Worm (Caenorhabditis elegans): ENCODE measurements around the gene cdh-12.
A peak's percentile ranks its signal among the peaks of the same experiment; 100 is the strongest.

The cdh-12 gene

ce11 chrIII:1214680-1215079, 62.8 kb downstream of the cdh-12 start, which contains the start of gene Y119D3B.21 (continued):
- TF ChIP-seq Y67H2A.10 (GFP tag; conservative IDR thresholded peaks at IDR 0.05) (no peak), hmg-1.2 (GFP tag; IDR thresholded peaks at IDR 0.05) (no peak), ztf-6 (GFP tag; IDR thresholded peaks at IDR 0.05) (no peak), nhr-27 (tag; optimal IDR thresholded peaks at IDR 0.05) (no peak), ZK185.1 (tag; optimal IDR thresholded peaks at IDR 0.05; ENCODE audit: poor library complexity, severe bottlenecking) (no peak), Y53F4B.3 (GFP tag; IDR thresholded peaks at IDR 0.05) (no peak), bed-2 (GFP tag; IDR thresholded peaks at IDR 0.05) (no peak), Y95B8A.8 (GFP tag; IDR thresholded peaks at IDR 0.05) (no peak), F33H1.4 (GFP tag; IDR thresholded peaks at IDR 0.05) (no peak), lir-1 (GFP tag; conservative IDR thresholded peaks at IDR 0.05) (no peak), pha-4 (tag; optimal IDR thresholded peaks at IDR 0.05) (no peak), attf-3 (GFP tag; conservative IDR thresholded peaks at IDR 0.05) (no peak), zim-3 (tag; optimal IDR thresholded peaks at IDR 0.05) (no peak), ztf-25 (GFP tag; IDR thresholded peaks at IDR 0.05) (no peak), F52B5.7 (tag; optimal IDR thresholded peaks at IDR 0.05) (no peak), mcd-1 (GFP tag; IDR thresholded peaks at IDR 0.05) (peak; percentile 38; the same call in 1 of the 2 replicates), snpc-1.1 (tag; optimal IDR thresholded peaks at IDR 0.05; ENCODE audit: insufficient read depth) (no peak), ztf-26 (tag; optimal IDR thresholded peaks at IDR 0.05) (no peak), mes-4 (tag; optimal IDR thresholded peaks at IDR 0.05) (no peak), madf-10 (tag; optimal IDR thresholded peaks at IDR 0.05) (no peak), unc-130 (GFP tag; optimal IDR thresholded peaks at IDR 0.05) (no peak), egl-44 (GFP tag; IDR thresholded peaks at IDR 0.05) (no peak), tbp1 (GFP tag; optimal IDR thresholded peaks at IDR 0.05) (peak; percentile 6), cebp-1 (GFP tag; IDR thresholded peaks at IDR 0.05) (no peak), cebp-1 (tag; optimal IDR thresholded peaks at IDR 0.05) (peak; percentile 74), B0035.1 (tag; optimal IDR thresholded peaks at IDR 0.05) (no peak), F37B4.10 (GFP tag; IDR thresholded peaks at IDR 0.05) (no peak), snpc-3.4 (tag; optimal IDR thresholded peaks at IDR 0.05) (no peak), sptf-2 (GFP tag; optimal IDR thresholded peaks at IDR 0.05) (no peak), attf-5 (GFP tag; optimal IDR thresholded peaks at IDR 0.05) (peak; percentile 34), dox-1 (GFP tag; IDR thresholded peaks at IDR 0.05) (peak; percentile 65), ceh-100 (GFP tag; IDR thresholded peaks at IDR 0.05) (no peak), ceh-58 (GFP tag; IDR thresholded peaks at IDR 0.05) (no peak), athp-1 (tag; optimal IDR thresholded peaks at IDR 0.05) (no peak)

DNA sequence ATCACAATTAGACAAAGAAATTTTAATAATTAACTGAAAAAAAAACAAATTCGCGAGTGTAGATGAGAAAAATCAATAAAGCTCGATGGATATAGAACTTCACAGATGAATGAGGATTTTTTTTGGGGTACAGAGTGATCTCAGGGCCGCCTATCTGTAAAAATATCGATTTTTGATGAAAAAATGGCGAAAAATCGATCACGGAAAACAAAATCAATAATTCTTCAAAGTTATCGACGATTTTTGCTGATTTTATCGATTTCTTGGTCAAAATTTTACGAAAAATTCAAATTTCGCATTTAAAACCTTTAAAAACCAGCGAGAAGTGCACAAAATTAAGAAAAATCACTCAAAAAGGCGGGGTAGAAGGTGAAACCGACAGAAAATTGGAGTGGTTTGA, 64.3 kb downstream of the cdh-12 start:
- TF ChIP-seq unc-130 (GFP tag; optimal IDR thresholded peaks at IDR 0.05) (no peak), tbp1 (GFP tag; optimal IDR thresholded peaks at IDR 0.05) (no peak), dpl-1 (GFP tag; optimal IDR thresholded peaks at IDR 0.05) (no peak), F52B5.7 (tag; optimal IDR thresholded peaks at IDR 0.05) (no peak), egrh-3 (GFP tag; IDR thresholded peaks at IDR 0.05) (no peak), T26A5.8 (tag; optimal IDR thresholded peaks at IDR 0.05) (no peak), lin-26 (GFP tag; IDR thresholded peaks at IDR 0.05) (no peak), gei-17 (GFP tag; optimal IDR thresholded peaks at IDR 0.05) (no peak), ztf-25 (GFP tag; IDR thresholded peaks at IDR 0.05) (no peak)
